Worm (Caenorhabditis elegans) whole organism, mixed stage, embryonic: ENCODE results near the gene F47D2.11.

Experiments
- bed-3 ChIP-seq: fragments of 200-800 bp; sonication (Bioruptor generic); optimal IDR thresholded peaks from 3 replicates; lab custom pipeline; 2018; ENCODE audit warnings: mild to moderate bottlenecking, missing genetic modification characterization, moderate library complexity, missing compliant biosample characterization
- ceh-39 ChIP-seq: fragments of 150-350 bp; optimal IDR thresholded peaks from 2 replicates; lab custom pipeline; 2014; ENCODE audit warnings: missing biosample characterization, missing genetic modification characterization
- ceh-43 ChIP-seq: fragments of 200-800 bp; sonication (Bioruptor generic); optimal IDR thresholded peaks from 2 replicates; lab custom pipeline; 2018; ENCODE audit warnings: mild to moderate bottlenecking, missing genetic modification characterization, moderate library complexity, missing compliant biosample characterization
- ceh-83 ChIP-seq: fragments of 200-800 bp; sonication (Bioruptor generic); optimal IDR thresholded peaks from 2 replicates; lab custom pipeline; 2018; ENCODE audit warnings: mild to moderate bottlenecking, missing genetic modification characterization, missing compliant biosample characterization
- ces-1 ChIP-seq: fragments of 150-350 bp; optimal IDR thresholded peaks from 2 replicates; lab custom pipeline; 2014; ENCODE audit warnings: missing biosample characterization, missing genetic modification reagents, missing genetic modification characterization
- cnd-1 ChIP-seq: fragments of 200-800 bp; sonication (Bioruptor generic); optimal IDR thresholded peaks from 2 replicates; lab custom pipeline; 2018; ENCODE audit warnings: mild to moderate bottlenecking, missing genetic modification characterization, missing compliant biosample characterization
- elt-1 ChIP-seq: sonication (generic microtip); optimal IDR thresholded peaks from 2 replicates; lab custom pipeline; 2017; ENCODE audit warnings: missing genetic modification characterization, mild to moderate bottlenecking, missing compliant biosample characterization, antibody characterized with exemption, moderate library complexity, borderline replicate concordance; ENCODE audit not compliant: insufficient read depth
- elt-3 ChIP-seq: fragments of 150-350 bp; optimal IDR thresholded peaks from 2 replicates; lab custom pipeline; 2014; ENCODE audit warnings: missing biosample characterization, missing genetic modification characterization
- flh-1 ChIP-seq: fragments of 200-800 bp; sonication (Bioruptor generic); optimal IDR thresholded peaks from 2 replicates; lab custom pipeline; 2018; ENCODE audit warnings: mild to moderate bottlenecking, missing genetic modification characterization, moderate library complexity, missing compliant biosample characterization
- ham-2 ChIP-seq: fragments of 200-800 bp; sonication (Bioruptor generic); optimal IDR thresholded peaks from 2 replicates; lab custom pipeline; 2018; ENCODE audit warnings: mild to moderate bottlenecking, missing genetic modification characterization, missing compliant biosample characterization
- hlh-1 ChIP-seq: fragments of 150-350 bp; optimal IDR thresholded peaks from 2 replicates; lab custom pipeline; 2014; ENCODE audit warnings: missing biosample characterization, missing genetic modification reagents, missing genetic modification characterization
- lin-13 ChIP-seq: fragments of 150-350 bp; optimal IDR thresholded peaks from 2 replicates; lab custom pipeline; 2014; ENCODE audit warnings: missing biosample characterization, missing genetic modification characterization
- lsy-2 ChIP-seq: fragments of 150-350 bp; optimal IDR thresholded peaks from 2 replicates; lab custom pipeline; 2014; ENCODE audit warnings: missing biosample characterization, missing genetic modification characterization
- mab-5 ChIP-seq: fragments of 150-350 bp; optimal IDR thresholded peaks from 2 replicates; lab custom pipeline; 2014; ENCODE audit warnings: missing biosample characterization, missing genetic modification characterization
- mls-2 ChIP-seq: sonication (generic microtip); optimal IDR thresholded peaks from 2 replicates; lab custom pipeline; 2016; ENCODE audit warnings: mild to moderate bottlenecking, missing genetic modification characterization, moderate library complexity, missing compliant biosample characterization
- nhr-12 ChIP-seq: fragments of 150-350 bp; optimal IDR thresholded peaks from 2 replicates; lab custom pipeline; 2014; ENCODE audit warnings: missing biosample characterization, missing genetic modification characterization
- nhr-2 ChIP-seq: fragments of 150-350 bp; optimal IDR thresholded peaks from 2 replicates; lab custom pipeline; 2014; ENCODE audit warnings: missing biosample characterization, missing genetic modification characterization
- nhr-237 ChIP-seq: fragments of 150-350 bp; optimal IDR thresholded peaks from 2 replicates; lab custom pipeline; 2014; ENCODE audit warnings: missing biosample characterization, missing genetic modification characterization
- nhr-76 ChIP-seq: sonication (generic microtip); optimal IDR thresholded peaks from 2 replicates; lab custom pipeline; 2017; ENCODE audit warnings: missing biosample characterization, missing genetic modification characterization
- sem-2 ChIP-seq: fragments of 200-800 bp; sonication (Bioruptor generic); optimal IDR thresholded peaks from 2 replicates; lab custom pipeline; 2018; ENCODE audit warnings: mild to moderate bottlenecking, missing genetic modification characterization, missing compliant biosample characterization
- snpc-4 ChIP-seq: fragments of 150-350 bp; optimal IDR thresholded peaks from 2 replicates; lab custom pipeline; 2014; ENCODE audit warnings: missing biosample characterization, missing genetic modification characterization
- sptf-1 ChIP-seq: sonication (generic microtip); optimal IDR thresholded peaks from 2 replicates; lab custom pipeline; 2017; ENCODE audit warnings: mild to moderate bottlenecking, missing genetic modification characterization, moderate library complexity, missing compliant biosample characterization
- tbx-8 ChIP-seq: fragments of 200-800 bp; sonication (Bioruptor generic); optimal IDR thresholded peaks from 2 replicates; lab custom pipeline; 2018; ENCODE audit warnings: mild to moderate bottlenecking, missing genetic modification characterization, moderate library complexity, missing compliant biosample characterization
- unc-120 ChIP-seq: sonication (generic microtip); optimal IDR thresholded peaks from 2 replicates; lab custom pipeline; 2017; ENCODE audit warnings: missing genetic modification characterization, missing compliant biosample characterization; ENCODE audit not compliant: poor library complexity, severe bottlenecking
- unc-39 ChIP-seq: fragments of 150-350 bp; optimal IDR thresholded peaks from 2 replicates; lab custom pipeline; 2014; ENCODE audit warnings: missing biosample characterization, missing genetic modification characterization
- zip-8 ChIP-seq: fragments of 150-350 bp; optimal IDR thresholded peaks from 2 replicates; lab custom pipeline; 2014; ENCODE audit warnings: missing biosample characterization, missing genetic modification characterization

F47D2.11 gene

ce11 chrV:4330820-4331219 lies 35.0 kb upstream of the F47D2.11 start:
- TF ChIP-seq ceh-43 (GFP tag; lab: Kevin White, UChicago) (no peak), zip-8 (tag; lab: Kevin White, UChicago) (peak; percentile 95)

ce11 chrV:4326841-4327240 lies 31.0 kb upstream of the F47D2.11 start, which contains the start of gene D2063.1:
TSS of gene D2063.1 (plus strand) at chrV:4327121.
- no peak for TF ChIP-seq flh-1 (GFP tag; lab: Kevin White, UChicago)
- no peak for TF ChIP-seq sem-2
- TF ChIP-seq elt-3 (tag; lab: Kevin White, UChicago), result no peak
- TF ChIP-seq cnd-1 (tag; lab: Kevin White, UChicago), result no peak
- TF ChIP-seq tbx-8 (GFP tag; lab: Kevin White, UChicago), result no peak
- TF ChIP-seq unc-39 (tag; lab: Kevin White, UChicago), result no peak
- TF ChIP-seq hlh-1, result peak; percentile 61
- no peak for TF ChIP-seq ceh-83 (GFP tag; lab: Kevin White, UChicago)

- no peak for TF ChIP-seq snpc-4 (tag; lab: Kevin White, UChicago)
- no peak for TF ChIP-seq unc-39 (tag; lab: Kevin White, UChicago)
- no peak for TF ChIP-seq zip-8 (tag; lab: Kevin White, UChicago)
- TF ChIP-seq unc-120 (tag; lab: Kevin White, UChicago), result no peak
- TF ChIP-seq nhr-12 (tag; lab: Kevin White, UChicago), result no peak
- no peak for TF ChIP-seq lsy-2 (tag; lab: Kevin White, UChicago)
- no peak for TF ChIP-seq hlh-1
- no peak for TF ChIP-seq sptf-1
- no peak for TF ChIP-seq bed-3 (GFP tag; lab: Kevin White, UChicago)
- TF ChIP-seq ceh-83 (GFP tag; lab: Kevin White, UChicago), result no peak
- TF ChIP-seq nhr-2, result no peak
- TF ChIP-seq ceh-39 (tag; lab: Kevin White, UChicago), result no peak
- TF ChIP-seq lin-13, result no peak
- TF ChIP-seq mab-5 (tag; lab: Kevin White, UChicago), result no peak
- TF ChIP-seq ham-2 (GFP tag; lab: Kevin White, UChicago), result no peak
- TF ChIP-seq flh-1 (GFP tag; lab: Kevin White, UChicago), result no peak
- TF ChIP-seq mls-2 (tag; lab: Kevin White, UChicago), result no peak
- TF ChIP-seq elt-3 (tag; lab: Kevin White, UChicago), result no peak
- TF ChIP-seq ceh-43 (GFP tag; lab: Kevin White, UChicago), result no peak
- TF ChIP-seq, all 35 proteins: peak for 0
These were observed 29.6 kb upstream of the F47D2.11 start, which contains the start of gene nhr-125 for ce11 chrV:4325415-4325814. TSS of gene nhr-125 (minus strand) at chrV:4325515.

ce11 chrV:4322706-4323105 lies 26.9 kb upstream of the F47D2.11 start, which contains the start of gene R02D1.2:
TSS of gene R02D1.2 (minus strand) at chrV:4322806.
- TF ChIP-seq unc-39 (tag; lab: Kevin White, UChicago) (no peak), snpc-4 (tag; lab: Kevin White, UChicago) (no peak), nhr-2 (no peak), ces-1 (GFP tag; lab: Kevin White, UChicago) (no peak), elt-3 (tag; lab: Kevin White, UChicago) (no peak), mls-2 (tag; lab: Kevin White, UChicago) (no peak), unc-120 (tag; lab: Kevin White, UChicago) (no peak), nhr-237 (tag; lab: Kevin White, UChicago) (no peak), bed-3 (GFP tag; lab: Kevin White, UChicago) (no peak), elt-1 (tag; lab: Kevin White, UChicago) (no peak)
- TF ChIP-seq, all 35 proteins: peak for 0

- TF ChIP-seq nhr-76 (tag; lab: Kevin White, UChicago), result no peak
- no peak for TF ChIP-seq sptf-1
- TF ChIP-seq ceh-43 (GFP tag; lab: Kevin White, UChicago), result no peak
- TF ChIP-seq mab-5 (tag; lab: Kevin White, UChicago), result no peak
- TF ChIP-seq nhr-2, result no peak
- no peak for TF ChIP-seq snpc-4 (tag; lab: Kevin White, UChicago)
- TF ChIP-seq unc-120 (tag; lab: Kevin White, UChicago), result no peak
- no peak for TF ChIP-seq hlh-1
- TF ChIP-seq nhr-12 (tag; lab: Kevin White, UChicago), result no peak
- no peak for TF ChIP-seq ceh-83 (GFP tag; lab: Kevin White, UChicago)
- TF ChIP-seq lin-13, result no peak
- no peak for TF ChIP-seq sem-2
- no peak for TF ChIP-seq nhr-237 (tag; lab: Kevin White, UChicago)
- TF ChIP-seq unc-39 (tag; lab: Kevin White, UChicago), result no peak
These were observed 24.0 kb upstream of the F47D2.11 start, which contains the start of gene ZC132.9 for ce11 chrV:4319867-4320266. TSS of gene ZC132.9 (minus strand) at chrV:4319967.

- TF ChIP-seq unc-120 (tag; lab: Kevin White, UChicago) (no peak), mab-5 (tag; lab: Kevin White, UChicago) (no peak), sptf-1 (no peak), ceh-43 (GFP tag; lab: Kevin White, UChicago) (no peak), nhr-12 (tag; lab: Kevin White, UChicago) (no peak)
These were observed 19.2 kb upstream of the F47D2.11 start, which contains the start of gene srh-192 for ce11 chrV:4315057-4315456. TSS of gene srh-192 (minus strand) at chrV:4315157.
